Worm (Caenorhabditis elegans) whole organism, L1 larva: ENCODE results near the gene copz-1.

Experiments used
- C04F5.9 ChIP-seq: sonication (generic microtip); optimal IDR thresholded peaks from 2 replicates; lab custom pipeline; 2016; ENCODE audit warnings: missing genetic modification characterization, missing compliant biosample characterization
- C16A3.4 ChIP-seq: fragments of 150-350 bp; optimal IDR thresholded peaks from 2 replicates; lab custom pipeline; 2014; ENCODE audit warnings: missing biosample characterization, missing genetic modification characterization
- C34B4.2 ChIP-seq: sonication (generic microtip); optimal IDR thresholded peaks from 2 replicates; lab custom pipeline; 2017; ENCODE audit warnings: mild to moderate bottlenecking, missing genetic modification characterization, missing compliant biosample characterization
- aly-2 ChIP-seq: fragments of 150-350 bp; optimal IDR thresholded peaks from 2 replicates; lab custom pipeline; 2014; ENCODE audit warnings: missing biosample characterization, missing genetic modification characterization
- blmp-1 ChIP-seq: fragments of 150-350 bp; optimal IDR thresholded peaks from 2 replicates; lab custom pipeline; 2014; ENCODE audit warnings: missing biosample characterization, missing genetic modification characterization
- ceh-63 ChIP-seq: fragments of 200-800 bp; sonication (Bioruptor generic); optimal IDR thresholded peaks from 2 replicates; lab custom pipeline; 2018; ENCODE audit warnings: mild to moderate bottlenecking, missing genetic modification characterization, missing compliant biosample characterization
- ceh-8 ChIP-seq: fragments of 200-800 bp; sonication (Bioruptor generic); optimal IDR thresholded peaks from 2 replicates; lab custom pipeline; 2018; ENCODE audit warnings: mild to moderate bottlenecking, missing genetic modification characterization, moderate library complexity, missing compliant biosample characterization
- ces-1 ChIP-seq: fragments of 150-350 bp; optimal IDR thresholded peaks from 2 replicates; lab custom pipeline; 2014; ENCODE audit warnings: missing biosample characterization, missing genetic modification reagents, missing genetic modification characterization
- dpl-1 ChIP-seq, 3 experiments: fragments of 150-350 bp in 2 of 3; sonication (generic microtip) in 1 of 3; optimal IDR thresholded peaks; 2 replicates each; lab custom pipeline; 2014 to 2017; ENCODE audit warnings: missing biosample characterization in 3 of 3, missing genetic modification characterization in 3 of 3, missing genetic modification reagents in 3 of 3
- dsc-1 ChIP-seq: sonication (generic microtip); optimal IDR thresholded peaks from 2 replicates; lab custom pipeline; 2016; ENCODE audit warnings: mild to moderate bottlenecking, missing genetic modification characterization, missing compliant biosample characterization
- efl-1 ChIP-seq, 4 experiments: fragments of 150-350 bp; optimal IDR thresholded peaks in 3 of 4; peaks in 1 of 4; 1 replicate in 1 of 4; 2 replicates in 3 of 4; lab custom pipeline; 2014; ENCODE audit warnings: missing biosample characterization in 2 of 4, missing genetic modification characterization in 2 of 4, missing genetic modification reagents in 2 of 4
- egl-13 ChIP-seq: sonication (generic microtip); optimal IDR thresholded peaks from 2 replicates; lab custom pipeline; 2016; ENCODE audit warnings: missing genotype, missing genetic modification reagents, missing genetic modification characterization, missing compliant biosample characterization
- egl-27 ChIP-seq, 2 experiments: fragments of 150-350 bp in 1 of 2; sonication (generic microtip); optimal IDR thresholded peaks; 3 replicates each; lab custom pipeline; 2017 to 2018; ENCODE audit warnings: missing biosample characterization in 2 of 2, missing genetic modification characterization in 2 of 2, missing genetic modification reagents in 2 of 2
- elt-2 ChIP-seq: sonication (generic microtip); optimal IDR thresholded peaks from 2 replicates; lab custom pipeline; 2016; ENCODE audit warnings: missing genetic modification characterization, mild to moderate bottlenecking, inconsistent platforms, missing compliant biosample characterization, missing genetic modification reagents
- ets-5 ChIP-seq: fragments of 200-800 bp; sonication (Bioruptor generic); IDR thresholded peaks from 2 replicates; pipeline ENCODE4 v1.3.6; 2022; ENCODE audit warnings: missing genetic modification characterization, missing compliant biosample characterization
- fkh-10 ChIP-seq: sonication (generic microtip); optimal IDR thresholded peaks from 2 replicates; lab custom pipeline; 2017; ENCODE audit warnings: missing biosample characterization, missing genetic modification reagents, missing genetic modification characterization
- grh-1 ChIP-seq: fragments of 200-800 bp; sonication (Bioruptor generic); IDR thresholded peaks from 2 replicates; pipeline ENCODE4 v1.3.6; 2022; ENCODE audit warnings: missing genetic modification reagents, missing genetic modification characterization, missing compliant biosample characterization
- irx-1 ChIP-seq: sonication (generic microtip); optimal IDR thresholded peaks from 2 replicates; lab custom pipeline; 2016; ENCODE audit warnings: missing genetic modification characterization, missing compliant biosample characterization
- isw-1 ChIP-seq: fragments of 200-800 bp; sonication (Bioruptor generic); IDR thresholded peaks from 2 replicates; pipeline ENCODE4 v1.3.6; 2022; ENCODE audit warnings: missing genetic modification characterization, missing compliant biosample characterization
- jun-1 ChIP-seq: fragments of 150-350 bp; optimal IDR thresholded peaks from 2 replicates; lab custom pipeline; 2014; ENCODE audit warnings: missing biosample characterization, missing genetic modification reagents, missing genetic modification characterization
- lin-13 ChIP-seq: fragments of 150-350 bp; optimal IDR thresholded peaks from 2 replicates; lab custom pipeline; 2014; ENCODE audit warnings: missing biosample characterization, missing genetic modification reagents, missing genetic modification characterization
- lin-14 ChIP-seq: fragments of 200-800 bp; sonication (Bioruptor generic); optimal IDR thresholded peaks from 2 replicates; lab custom pipeline; 2018; ENCODE audit warnings: mild to moderate bottlenecking, missing genetic modification characterization, moderate library complexity, missing compliant biosample characterization
- lin-15B ChIP-seq: fragments of 150-350 bp; sonication (generic microtip); optimal IDR thresholded peaks from 3 replicates; lab custom pipeline; 2014; ENCODE audit warnings: missing biosample characterization, missing genetic modification characterization
- lin-35 ChIP-seq, 2 experiments: fragments of 150-350 bp; optimal IDR thresholded peaks; 2 replicates each; lab custom pipeline; 2014; ENCODE audit warnings: missing biosample characterization in 2 of 2, missing genetic modification characterization in 2 of 2, missing genetic modification reagents in 2 of 2
- lin-39 ChIP-seq: fragments of 150-350 bp; optimal IDR thresholded peaks from 2 replicates; lab custom pipeline; 2014; ENCODE audit warnings: missing biosample characterization, missing genetic modification reagents, missing genetic modification characterization
- mab-9 ChIP-seq: fragments of 200-800 bp; sonication (Bioruptor generic); IDR thresholded peaks from 2 replicates; pipeline ENCODE4 v1.3.6; 2022; ENCODE audit warnings: missing genetic modification reagents, missing genetic modification characterization, missing compliant biosample characterization
- mef-2 ChIP-seq: fragments of 150-350 bp; optimal IDR thresholded peaks from 2 replicates; lab custom pipeline; 2014; ENCODE audit warnings: missing biosample characterization, missing genetic modification characterization
- mep-1 ChIP-seq: fragments of 150-350 bp; optimal IDR thresholded peaks from 2 replicates; lab custom pipeline; 2014; ENCODE audit warnings: missing biosample characterization, missing genetic modification characterization
- nhr-11 ChIP-seq: fragments of 150-350 bp; optimal IDR thresholded peaks from 2 replicates; lab custom pipeline; 2014; ENCODE audit warnings: missing biosample characterization, missing genetic modification characterization
- nhr-12 ChIP-seq: sonication (generic microtip); optimal IDR thresholded peaks from 2 replicates; lab custom pipeline; 2017; ENCODE audit warnings: missing biosample characterization, missing genetic modification characterization
- nhr-19 ChIP-seq: fragments of 200-800 bp; sonication (Bioruptor generic); conservative IDR thresholded peaks from 2 replicates; pipeline ENCODE4 v1.3.6; 2022; ENCODE audit warnings: missing genetic modification characterization, missing compliant biosample characterization
- nhr-20 ChIP-seq: sonication (generic microtip); optimal IDR thresholded peaks from 2 replicates; lab custom pipeline; 2016; ENCODE audit warnings: mild to moderate bottlenecking, missing genetic modification characterization, missing compliant biosample characterization
- nhr-237 ChIP-seq: fragments of 150-350 bp; optimal IDR thresholded peaks from 2 replicates; lab custom pipeline; 2014; ENCODE audit warnings: missing biosample characterization, missing genetic modification characterization
- nhr-28 ChIP-seq: fragments of 150-350 bp; optimal IDR thresholded peaks from 2 replicates; lab custom pipeline; 2014; ENCODE audit warnings: missing biosample characterization, missing genetic modification characterization
- nhr-47 ChIP-seq: sonication (generic microtip); optimal IDR thresholded peaks from 2 replicates; lab custom pipeline; 2016; ENCODE audit warnings: mild to moderate bottlenecking, missing genetic modification characterization, moderate library complexity, missing compliant biosample characterization
- nhr-76 ChIP-seq: sonication (generic microtip); optimal IDR thresholded peaks from 2 replicates; lab custom pipeline; 2017; ENCODE audit warnings: missing biosample characterization, missing genetic modification characterization
- nhr-85 ChIP-seq: sonication (generic microtip); peaks from one replicate; lab custom pipeline; 2016; ENCODE audit warnings: missing genetic modification characterization, inconsistent platforms, missing compliant biosample characterization
- nhr-90 ChIP-seq: sonication (generic microtip); optimal IDR thresholded peaks from 2 replicates; lab custom pipeline; 2016; ENCODE audit warnings: mild to moderate bottlenecking, missing genetic modification characterization, missing compliant biosample characterization; ENCODE audit not compliant: poor library complexity
- pag-3 ChIP-seq: sonication (generic microtip); optimal IDR thresholded peaks from 2 replicates; lab custom pipeline; 2017; ENCODE audit warnings: missing genetic modification characterization, mild to moderate bottlenecking, missing compliant biosample characterization, antibody characterized with exemption, borderline replicate concordance; ENCODE audit not compliant: insufficient read depth
- skn-1 ChIP-seq: fragments of 150-350 bp; optimal IDR thresholded peaks from 2 replicates; lab custom pipeline; 2014; ENCODE audit warnings: missing biosample characterization, missing genetic modification characterization
- snpc-4 ChIP-seq: fragments of 150-350 bp; optimal IDR thresholded peaks from 2 replicates; lab custom pipeline; 2014; ENCODE audit warnings: missing biosample characterization, missing genetic modification characterization
- sox-4 ChIP-seq: sonication (generic microtip); optimal IDR thresholded peaks from 2 replicates; lab custom pipeline; 2016; ENCODE audit warnings: missing genetic modification characterization, missing compliant biosample characterization
- sptf-1 ChIP-seq: fragments of 150-350 bp; optimal IDR thresholded peaks from 2 replicates; lab custom pipeline; 2014; ENCODE audit warnings: missing biosample characterization, missing genetic modification characterization
- tbx-2 ChIP-seq: sonication (generic microtip); optimal IDR thresholded peaks from 2 replicates; lab custom pipeline; 2016; ENCODE audit warnings: missing genetic modification characterization, missing compliant biosample characterization
- tlp-1 ChIP-seq: fragments of 150-350 bp; optimal IDR thresholded peaks from 2 replicates; lab custom pipeline; 2014; ENCODE audit warnings: missing biosample characterization, missing genetic modification characterization
- unc-30 ChIP-seq: sonication (generic microtip); optimal IDR thresholded peaks from 2 replicates; lab custom pipeline; 2017; ENCODE audit warnings: missing biosample characterization, missing genetic modification characterization
- unc-86 ChIP-seq: sonication (generic microtip); optimal IDR thresholded peaks from 2 replicates; lab custom pipeline; 2016; ENCODE audit warnings: missing genetic modification characterization, missing compliant biosample characterization
- zag-1 ChIP-seq: fragments of 150-350 bp; optimal IDR thresholded peaks from 2 replicates; lab custom pipeline; 2014; ENCODE audit warnings: missing biosample characterization, missing genetic modification characterization
- zip-4 ChIP-seq: fragments of 200-800 bp; sonication (Bioruptor generic); optimal IDR thresholded peaks from 2 replicates; lab custom pipeline; 2018; ENCODE audit warnings: mild to moderate bottlenecking, missing genetic modification characterization, moderate library complexity, missing compliant biosample characterization
- ztf-11 ChIP-seq, 2 experiments: sonication (generic microtip); optimal IDR thresholded peaks; 2 replicates each; lab custom pipeline; 2016 to 2017; ENCODE audit warnings: missing genetic modification characterization in 2 of 2, missing biosample characterization in 1 of 2, missing compliant biosample characterization in 1 of 2
- ztf-4 ChIP-seq: fragments of 150-350 bp; optimal IDR thresholded peaks from 2 replicates; lab custom pipeline; 2014; ENCODE audit warnings: missing biosample characterization, missing genetic modification characterization

Gene copz-1

DNA sequence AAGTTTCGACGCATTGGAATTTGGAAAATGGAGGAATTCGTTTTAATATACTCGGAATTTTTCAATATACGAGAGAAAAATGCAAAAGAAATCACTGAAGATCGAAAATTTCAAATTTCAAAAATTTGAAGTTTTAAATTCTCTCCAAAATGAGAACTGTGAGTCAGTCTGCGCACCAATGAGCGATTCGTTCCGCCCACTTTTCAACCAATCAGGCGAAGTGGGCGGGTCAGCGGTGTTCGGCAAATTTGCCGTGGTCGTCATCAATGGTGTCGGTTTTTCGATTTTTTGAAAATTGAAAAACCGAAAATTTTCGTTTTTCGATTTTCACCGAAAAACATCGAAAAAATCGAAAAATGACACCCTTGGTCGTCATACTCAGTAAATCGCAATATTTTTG lies 34.1 kb upstream of the copz-1 start:
- TF ChIP-seq nhr-20 (tag; lab: Kevin White, UChicago) (no peak), lin-13 (GFP tag; lab: Kevin White, UChicago) (no peak), zip-4 (GFP tag; lab: Kevin White, UChicago) (no peak), elt-2 (tag; lab: Kevin White, UChicago) (no peak), dsc-1 (tag; lab: Kevin White, UChicago) (no peak), ceh-63 (GFP tag; lab: Kevin White, UChicago) (no peak), nhr-11 (no peak), ztf-11 (tag; optimal IDR thresholded peaks at IDR 0.05; lab: Kevin White, UChicago) (no peak), ztf-4 (tag; lab: Kevin White, UChicago) (no peak), C16A3.4 (tag; lab: Kevin White, UChicago) (no peak), aly-2 (no peak)

DNA sequence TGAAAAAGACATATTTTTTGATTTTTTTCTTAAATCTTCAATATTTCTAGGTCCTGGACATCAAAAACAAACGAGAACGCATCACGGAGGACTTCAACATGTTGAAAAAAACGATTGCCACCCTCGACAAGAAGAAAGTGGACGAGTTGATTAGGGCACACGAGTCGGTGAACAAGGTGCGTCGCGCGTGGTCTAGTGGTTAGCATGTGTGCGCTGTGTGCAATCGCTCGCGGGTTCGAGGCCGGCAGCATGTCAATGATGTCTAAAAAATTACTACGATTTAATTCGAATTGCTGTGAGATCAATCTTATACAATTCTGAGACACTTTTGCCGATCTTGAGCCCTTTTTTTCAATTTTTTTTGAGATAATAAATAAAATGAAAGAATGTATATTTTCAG lies 32.6 kb upstream of the copz-1 start:
- no peak for TF ChIP-seq ces-1 (GFP tag; lab: Kevin White, UChicago)
- no peak for TF ChIP-seq lin-15B (tag; lab: Kevin White, UChicago)
- peak; percentile 90 for TF ChIP-seq nhr-47 (tag; lab: Kevin White, UChicago)
- TF ChIP-seq dsc-1 (tag; lab: Kevin White, UChicago) = peak; percentile 88
- TF ChIP-seq mab-9 (GFP tag; lab: Robert Waterston, UW) = peak; percentile 53; the same call in 1 of the 2 replicates
- peak; percentile 74 for TF ChIP-seq skn-1 (tag; lab: Kevin White, UChicago)
- TF ChIP-seq egl-27 (tag; optimal IDR thresholded peaks at IDR 0.05; lab: Kevin White, UChicago) = peak in 1 of 2 experiments; percentile 54
- TF ChIP-seq fkh-10 = peak; percentile 78
- TF ChIP-seq grh-1 (GFP tag; lab: Robert Waterston, UW) = peak; percentile 46
- no peak for TF ChIP-seq C34B4.2 (tag; lab: Kevin White, UChicago)
- peak; percentile 85 for TF ChIP-seq lin-14 (GFP tag; lab: Kevin White, UChicago)
- TF ChIP-seq nhr-90 (tag; lab: Kevin White, UChicago) = peak; percentile 87
- TF ChIP-seq lin-35 (GFP tag; optimal IDR thresholded peaks at IDR 0.05; lab: Kevin White, UChicago) = peak; percentile 77 to 89
- no peak for TF ChIP-seq pag-3
- TF ChIP-seq tlp-1 (tag; lab: Kevin White, UChicago) = no peak
- TF ChIP-seq irx-1 (tag; lab: Kevin White, UChicago) = peak; percentile 77
- TF ChIP-seq lin-39 = no peak
- TF ChIP-seq blmp-1 = no peak
- TF ChIP-seq nhr-28 (tag; lab: Kevin White, UChicago) = no peak
- peak; percentile 70 for TF ChIP-seq jun-1 (tag; lab: Kevin White, UChicago)
- TF ChIP-seq sptf-1 = no peak
- TF ChIP-seq unc-30 (tag; lab: Kevin White, UChicago) = no peak
- peak; percentile 39 for TF ChIP-seq isw-1 (GFP tag; lab: Robert Waterston, UW)
- TF ChIP-seq lin-13 (GFP tag; lab: Kevin White, UChicago) = peak; percentile 84
- TF ChIP-seq efl-1 (optimal IDR thresholded peaks at IDR 0.05; lab: Kevin White, UChicago) = peak; percentile 69 to 78
- TF ChIP-seq efl-1 (GFP tag; optimal IDR thresholded peaks at IDR 0.05 in 1 of 2; lab: Kevin White, UChicago) = peak; percentile 62 to 98
- peak; percentile 23 for TF ChIP-seq nhr-237
- peak; percentile 52 for TF ChIP-seq zip-4 (GFP tag; lab: Kevin White, UChicago)
- TF ChIP-seq unc-86 (tag; lab: Kevin White, UChicago) = peak; percentile 62
- peak; percentile 20 for TF ChIP-seq nhr-76 (tag; lab: Kevin White, UChicago)
- peak; percentile 82 for TF ChIP-seq nhr-85 (tag; lab: Kevin White, UChicago)
- peak; percentile 82 for TF ChIP-seq mep-1 (tag; lab: Kevin White, UChicago)
- TF ChIP-seq sox-4 (tag; lab: Kevin White, UChicago) = peak; percentile 66
- TF ChIP-seq nhr-11 = no peak
- no peak for TF ChIP-seq ets-5 (GFP tag; lab: Robert Waterston, UW)
- TF ChIP-seq snpc-4 (tag; lab: Kevin White, UChicago) = peak; percentile 39
- TF ChIP-seq zag-1 (tag; lab: Kevin White, UChicago) = no peak
- peak; percentile 63 for TF ChIP-seq egl-13
- peak; percentile 85 for TF ChIP-seq C04F5.9 (tag; lab: Kevin White, UChicago)
- peak; percentile 77 for TF ChIP-seq ceh-8 (GFP tag; lab: Kevin White, UChicago)
- peak; percentile 85 for TF ChIP-seq nhr-19 (GFP tag; lab: Robert Waterston, UW)
- peak; percentile 84 for TF ChIP-seq tbx-2 (tag; lab: Kevin White, UChicago)
- TF ChIP-seq mef-2 (tag; lab: Kevin White, UChicago) = peak; percentile 30
- TF ChIP-seq dpl-1 (GFP tag; optimal IDR thresholded peaks at IDR 0.05; lab: Kevin White, UChicago) = peak; percentile 58 to 70 (median 69)
- TF ChIP-seq nhr-12 (tag; lab: Kevin White, UChicago) = no peak
